Worm (Caenorhabditis elegans) whole organism, midembryonic: Measurements from ENCODE around the gene F33H1.4.

Source experiments
- T22C8.4 ChIP-seq: fragments of 200-800 bp; sonication (Bioruptor generic); IDR thresholded peaks from 2 replicates; pipeline ENCODE4 v1.3.6; 2022; ENCODE audit warnings: missing genetic modification characterization, missing compliant biosample characterization
- cog-1 ChIP-seq: sonication (generic microtip); optimal IDR thresholded peaks from 2 replicates; lab custom pipeline; 2016; ENCODE audit warnings: missing genetic modification characterization, missing compliant biosample characterization
- flt-1 ChIP-seq: fragments of 200-800 bp; sonication (Bioruptor generic); IDR thresholded peaks from 2 replicates; pipeline ENCODE4 v1.3.6; 2022; ENCODE audit warnings: missing genetic modification characterization, missing compliant biosample characterization
- med-1 ChIP-seq: sonication (generic microtip); optimal IDR thresholded peaks from 2 replicates; lab custom pipeline; 2017; ENCODE audit warnings: missing genetic modification characterization, mild to moderate bottlenecking, missing compliant biosample characterization, antibody characterized with exemption, missing genetic modification reagents; ENCODE audit not compliant: insufficient read depth
- ref-1 ChIP-seq: fragments of 200-800 bp; sonication (Bioruptor generic); conservative IDR thresholded peaks from 2 replicates; pipeline ENCODE4 v1.3.6; 2022; ENCODE audit warnings: missing genetic modification reagents, missing genetic modification characterization, missing compliant biosample characterization
- tab-1 ChIP-seq: fragments of 200-800 bp; sonication (Bioruptor generic); IDR thresholded peaks from 2 replicates; pipeline ENCODE4 v1.3.6; 2022; ENCODE audit warnings: missing genetic modification characterization, missing compliant biosample characterization
- ztf-29 ChIP-seq: fragments of 200-800 bp; sonication (Bioruptor generic); IDR thresholded peaks from 2 replicates; pipeline ENCODE4 v1.3.6; 2022; ENCODE audit warnings: missing genetic modification reagents, missing genetic modification characterization, missing compliant biosample characterization

DNA sequence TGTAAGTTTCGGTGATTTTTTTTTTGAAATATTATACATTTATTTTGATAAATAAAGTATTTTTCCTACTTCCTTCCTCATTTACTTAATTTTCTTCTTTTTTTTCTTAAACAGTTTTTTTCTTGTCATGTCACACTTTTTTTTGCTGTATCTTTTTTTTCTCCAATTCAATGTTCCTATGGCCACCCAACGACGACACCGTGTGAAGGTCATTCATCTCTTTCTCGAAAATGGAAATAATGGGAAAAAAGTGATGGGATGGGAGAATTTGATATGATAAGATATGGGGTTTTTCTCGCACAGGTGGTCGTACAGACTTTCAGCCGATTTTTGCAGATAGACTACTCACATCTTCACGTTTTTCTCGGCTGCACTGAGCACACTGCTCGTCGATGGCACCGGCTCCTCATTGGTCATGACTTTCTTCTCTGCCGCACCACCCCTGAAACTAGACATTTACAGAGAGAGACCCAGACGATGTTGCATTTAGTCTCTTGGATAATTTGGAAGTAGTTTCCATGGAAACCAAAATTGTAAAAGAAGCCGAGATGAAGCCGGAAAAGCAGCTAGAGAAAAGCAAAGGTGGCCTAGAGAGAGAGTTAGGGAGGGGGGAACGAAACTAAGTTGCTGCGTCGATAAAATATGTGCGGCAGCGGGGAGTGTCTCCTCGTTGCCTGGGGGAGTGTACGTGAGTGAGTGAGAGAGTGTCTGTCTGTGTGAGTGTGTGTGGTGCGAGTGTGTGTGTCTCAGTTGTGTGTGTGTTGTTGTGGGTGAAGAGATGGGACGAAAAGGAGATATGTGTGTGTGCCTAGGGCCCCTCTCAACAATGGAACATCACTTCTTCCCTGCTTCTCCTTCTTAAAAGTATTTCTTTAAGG lies 5.3 kb upstream of the F33H1.4 start, which contains the start of gene daf-19:
- TF ChIP-seq ztf-29 (peak; percentile 87), cog-1 (peak; percentile 70), tab-1 (GFP tag; lab: Robert Waterston, UW) (no peak), ref-1 (GFP tag; lab: Robert Waterston, UW) (0 out of 2 replicates have a peak, but pooled peaks have one; percentile 18), T22C8.4 (GFP tag; lab: Robert Waterston, UW) (peak; percentile 52; the same call in 1 of the 2 replicates), med-1 (GFP tag; lab: Kevin White, UChicago) (no peak), flt-1 (peak; percentile 83)
